Fruit fly (Drosophila melanogaster) whole organism, adult: ENCODE data around the gene CG18748.

Experiments used
- CG11617 ChIP-seq: fragments of 200-800 bp; sonication (Bioruptor generic); optimal IDR thresholded peaks from 2 replicates; lab custom pipeline; 2017; ENCODE audit warnings: mild to moderate bottlenecking, missing biosample characterization, missing genetic modification reagents, missing genetic modification characterization
- CG12768 ChIP-seq: fragments of 200-800 bp; sonication (Bioruptor generic); optimal IDR thresholded peaks from 2 replicates; lab custom pipeline; 2017; ENCODE audit warnings: missing biosample characterization, missing genetic modification characterization, mild to moderate bottlenecking, moderate library complexity, missing genetic modification reagents
- CG14711 ChIP-seq: fragments of 200-800 bp; sonication (Bioruptor generic); optimal IDR thresholded peaks from 2 replicates; lab custom pipeline; 2018; ENCODE audit warnings: missing biosample characterization, mild to moderate bottlenecking, missing genetic modification characterization, moderate library complexity
- CG1620 ChIP-seq: fragments of 200-800 bp; sonication (Bioruptor generic); optimal IDR thresholded peaks from 2 replicates; lab custom pipeline; 2016; ENCODE audit warnings: missing biosample characterization, missing genetic modification characterization
- CG33017 ChIP-seq: fragments of 200-800 bp; sonication (Bioruptor generic); optimal IDR thresholded peaks from 2 replicates; lab custom pipeline; 2018; ENCODE audit warnings: missing biosample characterization, mild to moderate bottlenecking, missing genetic modification characterization, moderate library complexity
- CG5204 ChIP-seq: fragments of 200-800 bp; sonication (Bioruptor generic); optimal IDR thresholded peaks from 2 replicates; lab custom pipeline; 2016; ENCODE audit warnings: missing biosample characterization, missing genetic modification characterization
- CG7045 ChIP-seq: fragments of 200-800 bp; sonication (Bioruptor generic); optimal IDR thresholded peaks from 2 replicates; lab custom pipeline; 2017; ENCODE audit warnings: missing biosample characterization, mild to moderate bottlenecking, missing genetic modification characterization
- CG7101 ChIP-seq: fragments of 200-800 bp; sonication (Bioruptor generic); optimal IDR thresholded peaks from 2 replicates; lab custom pipeline; 2018; ENCODE audit warnings: missing biosample characterization, mild to moderate bottlenecking, missing genetic modification characterization, moderate library complexity
- Clk ChIP-seq: fragments of 200-800 bp; sonication (Bioruptor generic); optimal IDR thresholded peaks from 2 replicates; lab custom pipeline; 2017; ENCODE audit warnings: missing biosample characterization, missing genetic modification characterization
- Crg-1 ChIP-seq: fragments of 200-800 bp; sonication (Bioruptor generic); optimal IDR thresholded peaks from 2 replicates; lab custom pipeline; 2016; ENCODE audit warnings: missing biosample characterization, missing genetic modification characterization
- Hr96 ChIP-seq: fragments of 200-800 bp; sonication (Bioruptor generic); optimal IDR thresholded peaks from 2 replicates; lab custom pipeline; 2016; ENCODE audit warnings: missing biosample characterization, missing genetic modification characterization
- Mnt ChIP-seq: fragments of 200-800 bp; sonication (Bioruptor generic); optimal IDR thresholded peaks from 2 replicates; lab custom pipeline; 2016; ENCODE audit warnings: missing biosample characterization, mild to moderate bottlenecking, missing genetic modification characterization
- bab1 ChIP-seq: fragments of 200-800 bp; sonication (Bioruptor generic); optimal IDR thresholded peaks from 3 replicates; lab custom pipeline; 2019; ENCODE audit warnings: missing biosample characterization, mild to moderate bottlenecking, missing genetic modification characterization, moderate library complexity
- cic ChIP-seq: fragments of 200-800 bp; sonication (Bioruptor generic); optimal IDR thresholded peaks from 2 replicates; lab custom pipeline; 2017; ENCODE audit warnings: missing biosample characterization, mild to moderate bottlenecking, missing genetic modification characterization, moderate library complexity
- cnc ChIP-seq, 2 experiments: fragments of >200 bp; optimal IDR thresholded peaks; 2 replicates each; lab custom pipeline; 2017
- kay ChIP-seq: fragments of 200-800 bp; sonication (Bioruptor generic); peaks from one replicate; lab custom pipeline; 2016; ENCODE audit warnings: missing biosample characterization, missing genetic modification characterization, borderline replicate concordance
- ovo ChIP-seq: fragments of 200-800 bp; sonication (Bioruptor generic); optimal IDR thresholded peaks from 2 replicates; lab custom pipeline; 2016; ENCODE audit warnings: missing biosample characterization, missing genetic modification characterization
- pad ChIP-seq: fragments of 200-800 bp; sonication (Bioruptor generic); optimal IDR thresholded peaks from 3 replicates; lab custom pipeline; 2017; ENCODE audit warnings: missing biosample characterization, missing genetic modification characterization, mild to moderate bottlenecking, moderate library complexity, missing genetic modification reagents
- tj ChIP-seq: fragments of 200-800 bp; sonication (Bioruptor generic); optimal IDR thresholded peaks from 3 replicates; lab custom pipeline; 2017; ENCODE audit warnings: missing biosample characterization, mild to moderate bottlenecking, missing genetic modification characterization, moderate library complexity
- toe ChIP-seq: fragments of 200-800 bp; sonication (Bioruptor generic); optimal IDR thresholded peaks from 2 replicates; lab custom pipeline; 2016; ENCODE audit warnings: missing biosample characterization, missing genetic modification characterization

CG18748 gene

DNA sequence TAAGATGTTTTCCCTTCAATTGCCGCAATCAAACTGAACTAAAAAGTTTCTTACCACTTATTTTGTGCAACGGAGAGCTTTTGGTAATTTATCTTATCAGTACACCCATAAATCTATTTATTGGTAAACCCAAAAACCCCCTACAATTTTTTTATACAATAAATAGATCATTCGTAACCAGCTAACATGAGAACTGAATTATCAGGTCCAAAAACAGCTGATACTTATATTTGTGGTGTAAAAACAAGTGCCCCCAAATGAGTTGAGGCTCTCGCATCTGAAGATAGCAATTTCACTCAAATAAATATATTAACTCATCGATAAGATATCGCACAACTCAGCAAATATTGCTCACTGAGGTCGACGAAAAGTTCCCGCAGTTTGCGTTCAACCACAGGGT lies at the start of gene CG18748:
Gene CG18748 (minus strand): TSS at position 25 of the 400 bp plus-strand sequence.
- TF ChIP-seq CG1620 (GFP tag; lab: Kevin White, UChicago) (no peak), Clk (GFP tag; lab: Kevin White, UChicago) (no peak), CG14711 (tag; lab: Kevin White, UChicago) (no peak), ovo (no peak), tj (no peak), bab1 (GFP tag; lab: Kevin White, UChicago) (no peak), CG7045 (GFP tag; lab: Kevin White, UChicago) (no peak), CG7101 (tag; lab: Kevin White, UChicago) (no peak), pad (GFP tag; lab: Kevin White, UChicago) (no peak), Mnt (peak; percentile 5), cic (peak; percentile 65), Crg-1 (no peak), CG33017 (tag; lab: Kevin White, UChicago) (no peak), toe (GFP tag; lab: Kevin White, UChicago) (no peak), CG11617 (peak; percentile 0), kay (GFP tag; lab: Kevin White, UChicago) (peak; percentile 27), cnc (optimal IDR thresholded peaks at IDR 0.05; lab: Kevin White, UChicago) (no peak), CG5204 (peak; percentile 8), CG12768 (GFP tag; lab: Kevin White, UChicago) (no peak), Hr96 (no peak)

dm6 chr3R:7821559-7821958 lies 33.8 kb upstream of the CG18748 start:
- TF ChIP-seq CG12768 (GFP tag; lab: Kevin White, UChicago) (peak; percentile 49), cnc (optimal IDR thresholded peaks at IDR 0.05; lab: Kevin White, UChicago) (no peak), CG11617 (peak; percentile 28), Hr96 (peak; percentile 43), bab1 (GFP tag; lab: Kevin White, UChicago) (no peak), ovo (no peak), CG1620 (GFP tag; lab: Kevin White, UChicago) (no peak), pad (GFP tag; lab: Kevin White, UChicago) (peak; percentile 2), cic (peak; percentile 88), Mnt (peak; percentile 18), CG7045 (GFP tag; lab: Kevin White, UChicago) (peak; percentile 36), CG33017 (tag; lab: Kevin White, UChicago) (peak; percentile 41), CG5204 (peak; percentile 32), toe (GFP tag; lab: Kevin White, UChicago) (peak; percentile 68), CG7101 (tag; lab: Kevin White, UChicago) (peak; percentile 34), CG14711 (tag; lab: Kevin White, UChicago) (peak; percentile 69), Clk (GFP tag; lab: Kevin White, UChicago) (peak; percentile 52)

DNA sequence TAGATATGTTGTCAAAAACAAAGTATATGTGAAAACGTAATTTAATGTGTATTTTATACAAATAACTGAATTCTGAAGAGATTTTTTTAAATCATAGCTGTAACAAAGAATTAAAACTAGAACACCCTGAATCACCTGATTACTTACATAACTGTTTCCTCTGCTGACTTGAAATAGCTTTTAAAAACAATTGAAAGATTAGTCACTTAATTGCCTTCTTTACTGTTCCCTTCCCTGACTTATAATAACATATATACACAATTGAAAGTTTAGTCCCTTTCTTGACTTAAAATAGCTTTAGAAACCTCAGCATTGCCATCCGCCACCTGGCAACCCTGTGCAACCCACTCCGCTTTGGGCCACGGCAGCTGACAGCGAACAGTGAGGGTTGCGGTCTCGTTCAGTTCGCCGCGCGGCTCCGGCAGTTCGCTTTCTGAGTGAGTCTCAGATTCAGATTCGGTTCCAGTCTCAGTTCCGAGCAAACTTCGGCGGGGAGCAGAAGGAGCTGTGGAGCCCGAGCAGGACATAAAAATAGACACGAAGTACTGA lies 26.3 kb upstream of the CG18748 start, which contains the start of gene CG34384:
Gene CG34384 (plus strand): TSS at position 381 of the 549 bp plus-strand sequence.
- no peak for TF ChIP-seq Mnt
- peak; percentile 36 for TF ChIP-seq pad (GFP tag; lab: Kevin White, UChicago)
- TF ChIP-seq bab1 (GFP tag; lab: Kevin White, UChicago): no peak
- TF ChIP-seq kay (GFP tag; lab: Kevin White, UChicago): peak; percentile 32
- TF ChIP-seq CG7045 (GFP tag; lab: Kevin White, UChicago): peak; percentile 74
- peak; percentile 70 for TF ChIP-seq toe (GFP tag; lab: Kevin White, UChicago)
- TF ChIP-seq CG7101 (tag; lab: Kevin White, UChicago): no peak
- TF ChIP-seq CG14711 (tag; lab: Kevin White, UChicago): peak; percentile 22
- peak; percentile 40 for TF ChIP-seq CG11617
- TF ChIP-seq CG33017 (tag; lab: Kevin White, UChicago): peak; percentile 34
- no peak for TF ChIP-seq Clk (GFP tag; lab: Kevin White, UChicago)
- no peak for TF ChIP-seq cnc (optimal IDR thresholded peaks at IDR 0.05; lab: Kevin White, UChicago)
- peak; percentile 76 for TF ChIP-seq CG5204
- TF ChIP-seq CG12768 (GFP tag; lab: Kevin White, UChicago): peak; percentile 61
- no peak for TF ChIP-seq Crg-1
- TF ChIP-seq tj: peak; percentile 4
- peak; percentile 42 for TF ChIP-seq Hr96

DNA sequence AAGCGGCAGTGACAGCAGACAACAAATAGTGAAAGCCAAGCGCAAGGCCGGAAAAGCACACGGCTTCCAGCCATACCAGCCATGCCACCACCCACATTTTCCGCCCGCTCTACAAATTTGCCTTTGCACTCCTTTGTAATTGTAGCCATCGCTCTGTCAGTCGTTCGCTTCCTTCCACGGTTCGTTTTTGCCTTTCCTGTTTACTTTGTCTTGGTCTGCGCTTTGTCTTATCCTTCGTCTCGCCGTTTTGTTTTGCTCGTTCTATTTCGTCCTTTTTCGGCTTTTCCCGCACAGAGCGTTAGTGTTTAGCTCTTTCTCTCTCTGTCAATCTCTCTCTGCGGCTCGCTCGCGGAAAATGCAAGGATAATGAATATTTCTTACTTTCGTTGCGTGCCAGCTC lies 25.8 kb upstream of the CG18748 start:
- no peak for TF ChIP-seq cic
- TF ChIP-seq tj: no peak
- TF ChIP-seq pad (GFP tag; lab: Kevin White, UChicago): no peak
- no peak for TF ChIP-seq kay (GFP tag; lab: Kevin White, UChicago)
- TF ChIP-seq toe (GFP tag; lab: Kevin White, UChicago): no peak
- TF ChIP-seq CG33017 (tag; lab: Kevin White, UChicago): no peak
- no peak for TF ChIP-seq cnc (optimal IDR thresholded peaks at IDR 0.05; lab: Kevin White, UChicago)
- TF ChIP-seq CG7101 (tag; lab: Kevin White, UChicago): no peak
- no peak for TF ChIP-seq CG7045 (GFP tag; lab: Kevin White, UChicago)
- no peak for TF ChIP-seq ovo

- TF ChIP-seq kay (GFP tag; lab: Kevin White, UChicago): no peak
- no peak for TF ChIP-seq Crg-1
- no peak for TF ChIP-seq CG14711 (tag; lab: Kevin White, UChicago)
- TF ChIP-seq CG11617: no peak
- TF ChIP-seq cic: no peak
- TF ChIP-seq CG7101 (tag; lab: Kevin White, UChicago): no peak
- TF ChIP-seq toe (GFP tag; lab: Kevin White, UChicago): no peak
- TF ChIP-seq CG7045 (GFP tag; lab: Kevin White, UChicago): no peak
- no peak for TF ChIP-seq CG5204
- no peak for TF ChIP-seq ovo
Measured at dm6 chr3R:7811514-7811913, 23.8 kb upstream of the CG18748 start, which contains the start of gene CG31473. Gene CG31473 (plus strand): TSS chr3R:7811814.
